Fruit fly (Drosophila melanogaster): Measurements from ENCODE around the gene for.

Gene for

DNA sequence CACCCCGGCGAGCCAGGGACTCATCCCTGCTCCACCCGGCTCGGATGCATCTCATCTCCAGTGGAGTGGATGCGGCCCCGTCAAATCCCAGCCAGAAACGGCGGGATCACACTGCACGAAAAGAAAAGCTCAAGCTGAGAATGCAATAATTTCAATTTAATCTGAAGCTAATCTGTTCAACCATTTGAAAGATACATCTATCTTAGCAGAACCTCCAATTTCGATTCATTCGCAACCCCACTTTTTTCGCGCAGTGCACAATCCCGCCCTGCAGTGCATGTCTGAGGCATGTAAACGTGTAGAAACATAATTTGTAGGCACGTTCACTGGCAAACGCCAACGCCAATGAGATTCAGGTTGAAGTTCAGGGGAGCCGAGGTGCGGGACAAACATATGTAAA is 58.3 kb downstream of the for start (continued):
- TF ChIP-seq CG9437 (GFP tag; optimal IDR thresholded peaks at IDR 0.05), result no peak
- no peak for TF ChIP-seq Dref (GFP tag; IDR thresholded peaks at IDR 0.05)
- no peak for TF ChIP-seq nau (GFP tag; optimal IDR thresholded peaks at IDR 0.05)
- TF ChIP-seq CG17829 (tag; optimal IDR thresholded peaks at IDR 0.05), result peak; percentile 56
- no peak for TF ChIP-seq CG18011 (GFP tag; optimal IDR thresholded peaks at IDR 0.05)
- no peak for TF ChIP-seq fd102C (GFP tag; optimal IDR thresholded peaks at IDR 0.05)
- TF ChIP-seq Poxn (GFP tag; IDR thresholded peaks at IDR 0.05), result no peak
- TF ChIP-seq slou (GFP tag; optimal IDR thresholded peaks at IDR 0.05), result no peak
- TF ChIP-seq ewg (GFP tag; optimal IDR thresholded peaks at IDR 0.05), result peak; percentile 22
- TF ChIP-seq fd64A (GFP tag; optimal IDR thresholded peaks at IDR 0.05), result no peak
- TF ChIP-seq gsb (GFP tag; IDR thresholded peaks at IDR 0.05), result no peak
- peak; percentile 88 for TF ChIP-seq Ets65A (GFP tag)
- no peak for TF ChIP-seq MBD-R2 (GFP tag; IDR thresholded peaks at IDR 0.05)
- TF ChIP-seq Abd-B (GFP tag; optimal IDR thresholded peaks at IDR 0.05), result no peak
- TF ChIP-seq CG12391 (tag; optimal IDR thresholded peaks at IDR 0.05), result peak; percentile 39
- no peak for TF ChIP-seq CG12769 (tag; optimal IDR thresholded peaks at IDR 0.05)
- 0 out of 3 replicates have a peak, but pooled peaks have one; percentile 10 for TF ChIP-seq CG14050 (GFP tag; IDR thresholded peaks at IDR 0.05)
- TF ChIP-seq zfh2 (GFP tag; optimal IDR thresholded peaks at IDR 0.05), result no peak
- TF ChIP-seq sug (tag; optimal IDR thresholded peaks at IDR 0.05), result no peak
- peak; percentile 47 to 60 for TF ChIP-seq chif (GFP tag; optimal IDR thresholded peaks at IDR 0.05)
- TF ChIP-seq CG11093 (GFP tag; IDR thresholded peaks at IDR 0.05), result no peak
- no peak for TF ChIP-seq CG1832 (GFP tag; optimal IDR thresholded peaks at IDR 0.05)
- peak; percentile 36 for TF ChIP-seq Hsf (GFP tag; optimal IDR thresholded peaks at IDR 0.05)
- no peak for TF ChIP-seq knrl (GFP tag; IDR thresholded peaks at IDR 0.05; ENCODE audit: partially characterized antibody)
- TF ChIP-seq HHEX (GFP tag; optimal IDR thresholded peaks at IDR 0.05), result no peak
- 0 out of 3 replicates have a peak, but pooled peaks have one; percentile 34 for TF ChIP-seq so (GFP tag; IDR thresholded peaks at IDR 0.05)
- peak; percentile 11 for TF ChIP-seq CG1529 (GFP tag; optimal IDR thresholded peaks at IDR 0.05)
- no peak for TF ChIP-seq grn (GFP tag; optimal IDR thresholded peaks at IDR 0.05)
- peak; percentile 44; the same call in 1 of the 2 replicates for TF ChIP-seq slbo (GFP tag; IDR thresholded peaks at IDR 0.05)
- peak; percentile 23 for TF ChIP-seq CG13775 (GFP tag; optimal IDR thresholded peaks at IDR 0.05)
- TF ChIP-seq onecut (GFP tag; IDR thresholded peaks at IDR 0.05), result no peak
- TF ChIP-seq luna (GFP tag; optimal IDR thresholded peaks at IDR 0.05), result no peak
- no peak for TF ChIP-seq ash1 (GFP tag; optimal IDR thresholded peaks at IDR 0.05)
- peak; percentile 31 for TF ChIP-seq CG8388 (GFP tag; optimal IDR thresholded peaks at IDR 0.05)
- TF ChIP-seq dmrt99B (tag; optimal IDR thresholded peaks at IDR 0.05), result peak; percentile 63
- peak; percentile 72 for TF ChIP-seq CG2712 (tag; optimal IDR thresholded peaks at IDR 0.05)
- peak; percentile 52 for TF ChIP-seq CG31441 (GFP tag; IDR thresholded peaks at IDR 0.05)
- TF ChIP-seq D (optimal IDR thresholded peaks at IDR 0.05), result no peak
- peak; percentile 38 for TF ChIP-seq D (GFP tag; optimal IDR thresholded peaks at IDR 0.05)
- TF ChIP-seq Spps (tag; optimal IDR thresholded peaks at IDR 0.05), result peak; percentile 44
- peak in 1 of 2 experiments; percentile 74 for TF ChIP-seq bsh (GFP tag; optimal IDR thresholded peaks at IDR 0.05)
- no peak for TF ChIP-seq kni (GFP tag; optimal IDR thresholded peaks at IDR 0.05)
- TF ChIP-seq B-H1 (GFP tag; IDR thresholded peaks at IDR 0.05), result 0 out of 3 replicates have a peak, but pooled peaks have one; percentile 16
- peak; percentile 44 for TF ChIP-seq CG16815 (GFP tag; optimal IDR thresholded peaks at IDR 0.05)
- no peak for TF ChIP-seq CG9797 (GFP tag; optimal IDR thresholded peaks at IDR 0.05)
- no peak for TF ChIP-seq CG11723 (GFP tag; optimal IDR thresholded peaks at IDR 0.05)
- peak; percentile 51 for TF ChIP-seq CG14710 (tag; optimal IDR thresholded peaks at IDR 0.05)
- TF ChIP-seq CG2889 (GFP tag; IDR thresholded peaks at IDR 0.05), result peak; percentile 31; the same call in 1 of the 3 replicates
- no peak for TF ChIP-seq tna (GFP tag; IDR thresholded peaks at IDR 0.05; ENCODE audit: partially characterized antibody)
- no peak for TF ChIP-seq bigmax (GFP tag; optimal IDR thresholded peaks at IDR 0.05)
- no peak for TF ChIP-seq Jarid2 (GFP tag; optimal IDR thresholded peaks at IDR 0.05)
